Worm (Caenorhabditis elegans) whole organism, late embryonic: ENCODE results near the gene T23G4.2.

Experiments
- C08G9.2 ChIP-seq: sonication (generic microtip); optimal IDR thresholded peaks from 2 replicates; lab custom pipeline; 2016; ENCODE audit warnings: mild to moderate bottlenecking, missing genetic modification characterization, moderate library complexity, missing compliant biosample characterization
- F13H6.1 ChIP-seq: sonication (generic microtip); optimal IDR thresholded peaks from 2 replicates; lab custom pipeline; 2016; ENCODE audit warnings: missing genetic modification characterization, missing compliant biosample characterization
- K02D7.2 ChIP-seq: sonication (generic microtip); optimal IDR thresholded peaks from 2 replicates; lab custom pipeline; 2017; ENCODE audit warnings: mild to moderate bottlenecking, missing genetic modification characterization, missing compliant biosample characterization
- K09A11.1 ChIP-seq: sonication (generic microtip); optimal IDR thresholded peaks from 2 replicates; lab custom pipeline; 2017; ENCODE audit warnings: antibody characterized with exemption, mild to moderate bottlenecking, missing genetic modification characterization, missing compliant biosample characterization; ENCODE audit not compliant: insufficient read depth
- T23F11.4 ChIP-seq: fragments of 200-800 bp; sonication (Bioruptor generic); optimal IDR thresholded peaks from 2 replicates; lab custom pipeline; 2018; ENCODE audit warnings: mild to moderate bottlenecking, missing genetic modification characterization, missing compliant biosample characterization
- ceh-14 ChIP-seq: sonication (generic microtip); optimal IDR thresholded peaks from 2 replicates; lab custom pipeline; 2016; ENCODE audit warnings: missing genotype, missing genetic modification characterization, missing compliant biosample characterization
- ceh-18 ChIP-seq: sonication (generic microtip); optimal IDR thresholded peaks from 2 replicates; lab custom pipeline; 2016; ENCODE audit warnings: missing genetic modification characterization, missing compliant biosample characterization
- ceh-19 ChIP-seq: fragments of 200-800 bp; sonication (Bioruptor generic); optimal IDR thresholded peaks from 2 replicates; lab custom pipeline; 2018; ENCODE audit warnings: mild to moderate bottlenecking, missing genetic modification characterization, missing compliant biosample characterization
- ceh-22 ChIP-seq: sonication (generic microtip); optimal IDR thresholded peaks from 2 replicates; lab custom pipeline; 2017; ENCODE audit warnings: missing biosample characterization, missing genetic modification characterization
- ceh-24 ChIP-seq: sonication (generic microtip); optimal IDR thresholded peaks from 2 replicates; lab custom pipeline; 2016; ENCODE audit warnings: mild to moderate bottlenecking, missing genetic modification characterization, missing compliant biosample characterization
- ceh-31 ChIP-seq: sonication (generic microtip); optimal IDR thresholded peaks from 2 replicates; lab custom pipeline; 2016; ENCODE audit warnings: missing genetic modification characterization, missing compliant biosample characterization
- ceh-34 ChIP-seq: sonication (generic microtip); optimal IDR thresholded peaks from 2 replicates; lab custom pipeline; 2016; ENCODE audit warnings: mild to moderate bottlenecking, missing genetic modification characterization, missing compliant biosample characterization
- ceh-45 ChIP-seq: fragments of 200-800 bp; sonication (Bioruptor generic); IDR thresholded peaks from 2 replicates; pipeline ENCODE4 v1.3.6; 2022; ENCODE audit warnings: missing genetic modification reagents, missing genetic modification characterization, missing compliant biosample characterization
- ceh-6 ChIP-seq: fragments of 200-800 bp; sonication (Bioruptor generic); optimal IDR thresholded peaks from 2 replicates; lab custom pipeline; 2018; ENCODE audit warnings: mild to moderate bottlenecking, missing genetic modification characterization, missing compliant biosample characterization
- ceh-9 ChIP-seq: sonication (generic microtip); optimal IDR thresholded peaks from 2 replicates; lab custom pipeline; 2016; ENCODE audit warnings: mild to moderate bottlenecking, missing genetic modification characterization, inconsistent platforms, missing compliant biosample characterization
- che-1 ChIP-seq: sonication (generic microtip); optimal IDR thresholded peaks from 2 replicates; lab custom pipeline; 2016; ENCODE audit warnings: mild to moderate bottlenecking, missing genetic modification characterization, missing compliant biosample characterization
- dve-1 ChIP-seq: sonication (generic microtip); optimal IDR thresholded peaks from 2 replicates; lab custom pipeline; 2017; ENCODE audit warnings: antibody characterized with exemption, mild to moderate bottlenecking, missing genetic modification characterization, missing compliant biosample characterization
- elt-4 ChIP-seq: sonication (generic microtip); optimal IDR thresholded peaks from 2 replicates; lab custom pipeline; 2016; ENCODE audit warnings: missing genetic modification characterization, missing compliant biosample characterization
- eyg-1 ChIP-seq: sonication (generic microtip); optimal IDR thresholded peaks from 2 replicates; lab custom pipeline; 2016; ENCODE audit warnings: missing genotype, missing genetic modification characterization, missing compliant biosample characterization
- fax-1 ChIP-seq: sonication (generic microtip); optimal IDR thresholded peaks from 2 replicates; lab custom pipeline; 2016; ENCODE audit warnings: missing genotype, missing genetic modification characterization, missing compliant biosample characterization
- fkh-10 ChIP-seq: fragments of 150-350 bp; optimal IDR thresholded peaks from 2 replicates; lab custom pipeline; 2014; ENCODE audit warnings: missing biosample characterization, missing genetic modification reagents, missing genetic modification characterization
- hlh-8 ChIP-seq: sonication (generic microtip); optimal IDR thresholded peaks from 2 replicates; lab custom pipeline; 2016; ENCODE audit warnings: missing genotype, missing genetic modification characterization, missing compliant biosample characterization
- lin-11 ChIP-seq: fragments of 200-800 bp; sonication (Bioruptor generic); optimal IDR thresholded peaks from 2 replicates; lab custom pipeline; 2018; ENCODE audit warnings: mild to moderate bottlenecking, missing genetic modification characterization, missing compliant biosample characterization
- madf-2 ChIP-seq: sonication (generic microtip); optimal IDR thresholded peaks from 2 replicates; lab custom pipeline; 2017; ENCODE audit warnings: missing genetic modification characterization, missing compliant biosample characterization
- nfya-1 ChIP-seq: sonication (generic microtip); optimal IDR thresholded peaks from 2 replicates; lab custom pipeline; 2017; ENCODE audit warnings: missing genetic modification characterization, mild to moderate bottlenecking, missing compliant biosample characterization, antibody characterized with exemption, moderate library complexity
- nhr-11 ChIP-seq: fragments of 150-350 bp; optimal IDR thresholded peaks from 2 replicates; lab custom pipeline; 2014; ENCODE audit warnings: missing biosample characterization, missing genetic modification characterization
- npax-4 ChIP-seq: sonication (generic microtip); optimal IDR thresholded peaks from 2 replicates; lab custom pipeline; 2016; ENCODE audit warnings: missing genetic modification characterization, missing compliant biosample characterization
- odd-2 ChIP-seq: sonication (generic microtip); optimal IDR thresholded peaks from 2 replicates; lab custom pipeline; 2017; ENCODE audit warnings: antibody characterized with exemption, mild to moderate bottlenecking, missing genetic modification characterization, missing compliant biosample characterization
- pat-9 ChIP-seq: fragments of 200-800 bp; sonication (Bioruptor generic); optimal IDR thresholded peaks from 2 replicates; lab custom pipeline; 2018; ENCODE audit warnings: mild to moderate bottlenecking, missing genetic modification characterization, moderate library complexity, missing compliant biosample characterization
- pqm-1 ChIP-seq: sonication (generic microtip); optimal IDR thresholded peaks from 2 replicates; lab custom pipeline; 2016; ENCODE audit warnings: missing genetic modification characterization, missing compliant biosample characterization
- ref-2 ChIP-seq: sonication (generic microtip); optimal IDR thresholded peaks from 2 replicates; lab custom pipeline; 2016; ENCODE audit warnings: missing genetic modification characterization, missing compliant biosample characterization
- rnt-1 ChIP-seq: sonication (generic microtip); optimal IDR thresholded peaks from 2 replicates; lab custom pipeline; 2016; ENCODE audit warnings: missing genetic modification characterization, missing compliant biosample characterization
- sdc-2 ChIP-seq: sonication (generic microtip); optimal IDR thresholded peaks from 2 replicates; lab custom pipeline; 2016; ENCODE audit warnings: missing genotype, missing genetic modification characterization, missing compliant biosample characterization
- sox-4 ChIP-seq: sonication (generic microtip); optimal IDR thresholded peaks from 2 replicates; lab custom pipeline; 2017; ENCODE audit warnings: mild to moderate bottlenecking, missing genetic modification characterization, inconsistent platforms, missing compliant biosample characterization
- syd-9 ChIP-seq: sonication (generic microtip); optimal IDR thresholded peaks from 2 replicates; lab custom pipeline; 2016; ENCODE audit warnings: mild to moderate bottlenecking, missing genetic modification characterization, moderate library complexity, missing compliant biosample characterization
- tbx-2 ChIP-seq: sonication (generic microtip); optimal IDR thresholded peaks from 2 replicates; lab custom pipeline; 2016; ENCODE audit warnings: missing genetic modification characterization, missing compliant biosample characterization
- unc-3 ChIP-seq, 2 experiments: fragments of 200-800 bp in 1 of 2; sonication (Bioruptor generic) in 1 of 2; sonication (generic microtip) in 1 of 2; conservative IDR thresholded peaks in 1 of 2; optimal IDR thresholded peaks in 1 of 2; 2 replicates each; pipeline versions ENCODE4 v1.3.6 to Lab custom; 2016 to 2022; ENCODE audit warnings: missing compliant biosample characterization in 2 of 2, missing genetic modification characterization in 2 of 2, missing genetic modification reagents in 1 of 2
- unc-42 ChIP-seq: sonication (generic microtip); optimal IDR thresholded peaks from 2 replicates; lab custom pipeline; 2016; ENCODE audit warnings: missing genotype, missing genetic modification characterization, missing compliant biosample characterization
- unc-55 ChIP-seq: sonication (generic microtip); optimal IDR thresholded peaks from 2 replicates; lab custom pipeline; 2017; ENCODE audit warnings: missing biosample characterization, missing genetic modification reagents, missing genetic modification characterization
- unc-86 ChIP-seq: sonication (generic microtip); optimal IDR thresholded peaks from 2 replicates; lab custom pipeline; 2016; ENCODE audit warnings: missing genetic modification characterization, missing compliant biosample characterization
- zip-5 ChIP-seq: sonication (generic microtip); optimal IDR thresholded peaks from 2 replicates; lab custom pipeline; 2016; ENCODE audit warnings: missing genetic modification characterization, missing compliant biosample characterization

Gene T23G4.2

DNA sequence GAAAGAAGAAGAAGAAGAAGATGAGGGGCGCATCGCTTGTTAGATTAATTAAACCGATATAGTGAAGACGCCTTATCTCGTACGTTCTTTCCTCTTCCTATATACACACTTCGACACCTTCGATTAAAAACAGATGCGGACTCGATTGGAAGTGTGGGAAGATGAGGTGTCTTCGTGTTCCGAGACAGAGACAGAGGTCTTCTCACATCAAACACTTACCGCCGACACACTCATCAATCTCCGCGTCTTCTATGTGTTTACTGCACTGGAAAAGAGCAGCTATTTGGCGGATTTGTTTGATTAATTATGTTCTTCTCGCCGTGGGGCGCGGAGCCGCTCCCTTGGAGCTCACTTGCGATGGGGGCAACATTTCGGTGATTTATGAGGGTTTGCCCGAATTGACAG lies 10.0 kb upstream of the T23G4.2 start:
- TF ChIP-seq unc-55 (peak; percentile 93), unc-42 (tag; lab: Kevin White, UChicago) (no peak), hlh-8 (tag; lab: Kevin White, UChicago) (peak; percentile 11), rnt-1 (tag; lab: Kevin White, UChicago) (peak; percentile 62), ceh-18 (tag; lab: Kevin White, UChicago) (peak; percentile 36)

- TF ChIP-seq C08G9.2 (tag; lab: Kevin White, UChicago) (no peak), ceh-6 (GFP tag; lab: Kevin White, UChicago) (no peak), fax-1 (tag; lab: Kevin White, UChicago) (no peak), dve-1 (no peak), ceh-9 (no peak), odd-2 (tag; lab: Kevin White, UChicago) (no peak), sox-4 (tag; lab: Kevin White, UChicago) (no peak), ceh-34 (tag; lab: Kevin White, UChicago) (no peak), che-1 (tag; lab: Kevin White, UChicago) (no peak), ref-2 (tag; lab: Kevin White, UChicago) (no peak)
Measured at ce11 chrIV:13698603-13699002, 9.2 kb upstream of the T23G4.2 start, which contains the start of gene T23G4.127. Gene T23G4.127, minus strand, starts transcription at chrIV:13698703.

DNA sequence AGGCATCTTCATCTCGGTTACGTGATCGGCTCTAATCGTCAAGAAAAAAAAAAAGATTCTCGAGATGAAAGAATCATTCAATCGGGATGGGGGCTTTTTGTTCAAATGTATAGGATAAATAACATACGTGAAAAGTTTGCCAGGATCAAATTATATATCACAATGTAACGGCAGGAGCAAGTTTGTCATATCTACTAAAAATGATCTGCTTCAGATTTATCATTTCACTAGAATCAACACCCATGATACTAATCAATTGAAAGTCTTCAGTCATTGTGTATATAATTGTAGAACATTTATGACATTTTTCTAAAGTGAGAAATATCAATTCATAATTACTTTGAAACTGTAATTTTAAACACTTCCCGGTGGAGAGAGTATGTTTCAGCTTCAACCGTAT lies 7.5 kb upstream of the T23G4.2 start:
- TF ChIP-seq pqm-1 (tag; lab: Kevin White, UChicago) (no peak), zip-5 (no peak), ceh-19 (no peak)

ce11 chrIV:13695720-13696364 lies 6.5 kb upstream of the T23G4.2 start:
- no peak for TF ChIP-seq K02D7.2 (tag; lab: Kevin White, UChicago)
- TF ChIP-seq madf-2: no peak
- peak; percentile 79 for TF ChIP-seq rnt-1 (tag; lab: Kevin White, UChicago)
- TF ChIP-seq syd-9: no peak
- no peak for TF ChIP-seq ceh-14 (tag; lab: Kevin White, UChicago)
- TF ChIP-seq pat-9 (tag; lab: Kevin White, UChicago): peak; percentile 26
- no peak for TF ChIP-seq elt-4 (tag; lab: Kevin White, UChicago)
- TF ChIP-seq C08G9.2 (tag; lab: Kevin White, UChicago): no peak
- TF ChIP-seq nhr-11 (tag; lab: Kevin White, UChicago): no peak
- no peak for TF ChIP-seq eyg-1 (tag; lab: Kevin White, UChicago)
- no peak for TF ChIP-seq sdc-2 (tag; lab: Kevin White, UChicago)
- TF ChIP-seq npax-4 (tag; lab: Kevin White, UChicago): no peak
- no peak for TF ChIP-seq lin-11
- TF ChIP-seq ceh-19: no peak
- no peak for TF ChIP-seq zip-5
- TF ChIP-seq fax-1 (tag; lab: Kevin White, UChicago): no peak
- TF ChIP-seq unc-3 (GFP tag; conservative IDR thresholded peaks at IDR 0.05; lab: Robert Waterston, UW): no peak
- peak; percentile 2 for TF ChIP-seq unc-3 (tag; optimal IDR thresholded peaks at IDR 0.05; lab: Kevin White, UChicago)
- no peak for TF ChIP-seq T23F11.4
- TF ChIP-seq unc-42 (tag; lab: Kevin White, UChicago): no peak
- no peak for TF ChIP-seq ceh-24
- TF ChIP-seq ceh-22 (tag; lab: Kevin White, UChicago): no peak
- TF ChIP-seq ceh-45 (GFP tag; lab: Robert Waterston, UW): no peak
- TF ChIP-seq F13H6.1 (tag; lab: Kevin White, UChicago): no peak
- TF ChIP-seq pqm-1 (tag; lab: Kevin White, UChicago): no peak
- no peak for TF ChIP-seq fkh-10 (GFP tag; lab: Kevin White, UChicago)
- TF ChIP-seq unc-86 (tag; lab: Kevin White, UChicago): no peak
- no peak for TF ChIP-seq K09A11.1 (tag; lab: Kevin White, UChicago)
- no peak for TF ChIP-seq ceh-31 (tag; lab: Kevin White, UChicago)
- TF ChIP-seq tbx-2 (tag; lab: Kevin White, UChicago): peak; percentile 28
- TF ChIP-seq unc-55: peak; percentile 100
- TF ChIP-seq ceh-18 (tag; lab: Kevin White, UChicago): peak; percentile 61
- no peak for TF ChIP-seq nfya-1
- no peak for TF ChIP-seq ref-2 (tag; lab: Kevin White, UChicago)
